Worm (Caenorhabditis elegans) whole organism, L1 larva: Measurements from ENCODE around the gene B0244.15.

Source experiments
- C04F5.9 ChIP-seq: sonication (generic microtip); optimal IDR thresholded peaks from 2 replicates; lab custom pipeline; 2016; ENCODE audit warnings: missing genetic modification characterization, missing compliant biosample characterization
- ama-1 ChIP-seq: fragments of 150-350 bp; optimal IDR thresholded peaks from 2 replicates; lab custom pipeline; 2014
- dpl-1 ChIP-seq, 3 experiments: fragments of 150-350 bp in 2 of 3; sonication (generic microtip) in 1 of 3; optimal IDR thresholded peaks; 2 replicates each; lab custom pipeline; 2014 to 2017; ENCODE audit warnings: missing biosample characterization in 3 of 3, missing genetic modification characterization in 3 of 3, missing genetic modification reagents in 3 of 3
- egl-27 ChIP-seq, 2 experiments: fragments of 150-350 bp in 1 of 2; sonication (generic microtip); optimal IDR thresholded peaks; 3 replicates each; lab custom pipeline; 2017 to 2018; ENCODE audit warnings: missing biosample characterization in 2 of 2, missing genetic modification characterization in 2 of 2, missing genetic modification reagents in 2 of 2
- elt-3 ChIP-seq, 6 experiments: fragments of 150-350 bp in 1 of 6; sonication (generic microtip); optimal IDR thresholded peaks; 2 replicates each; lab custom pipeline; 2017 to 2018; ENCODE audit warnings: missing biosample characterization in 6 of 6, missing genetic modification characterization in 6 of 6, inconsistent platforms in 1 of 6
- mdl-1 ChIP-seq, 2 experiments: fragments of 150-350 bp; optimal IDR thresholded peaks; 2 replicates each; lab custom pipeline; 2014 to 2017; ENCODE audit warnings: missing biosample characterization in 2 of 2, missing genetic modification characterization in 2 of 2, inconsistent platforms in 1 of 2
- nhr-11 ChIP-seq: fragments of 150-350 bp; optimal IDR thresholded peaks from 2 replicates; lab custom pipeline; 2014; ENCODE audit warnings: missing biosample characterization, missing genetic modification characterization
- nhr-237 ChIP-seq: fragments of 150-350 bp; optimal IDR thresholded peaks from 2 replicates; lab custom pipeline; 2014; ENCODE audit warnings: missing biosample characterization, missing genetic modification characterization
- nhr-71 ChIP-seq: sonication (generic microtip); optimal IDR thresholded peaks from 2 replicates; lab custom pipeline; 2016; ENCODE audit warnings: mild to moderate bottlenecking, missing genetic modification characterization, moderate library complexity, missing compliant biosample characterization
- pqm-1 ChIP-seq: sonication (generic microtip); optimal IDR thresholded peaks from 3 replicates; lab custom pipeline; 2017; ENCODE audit warnings: missing biosample characterization, missing genetic modification characterization
- unc-62 ChIP-seq: fragments of 150-350 bp; optimal IDR thresholded peaks from 2 replicates; lab custom pipeline; 2014; ENCODE audit warnings: missing biosample characterization, missing genetic modification reagents, missing genetic modification characterization
- ztf-11 ChIP-seq, 2 experiments: sonication (generic microtip); optimal IDR thresholded peaks; 2 replicates each; lab custom pipeline; 2016 to 2017; ENCODE audit warnings: missing genetic modification characterization in 2 of 2, missing biosample characterization in 1 of 2, missing compliant biosample characterization in 1 of 2

ce11 chrIII:5718385-5718784, 24.8 kb upstream of the B0244.15 start:
- TF ChIP-seq nhr-237 (tag; lab: Kevin White, UChicago) (no peak), pqm-1 (tag; lab: Kevin White, UChicago) (no peak), nhr-11 (tag; lab: Kevin White, UChicago) (no peak), ama-1 (lab: Kevin White, UChicago) (no peak), elt-3 (tag; optimal IDR thresholded peaks at IDR 0.05; lab: Kevin White, UChicago) (no peak), nhr-71 (tag; lab: Kevin White, UChicago) (no peak), egl-27 (tag; optimal IDR thresholded peaks at IDR 0.05; lab: Kevin White, UChicago) (no peak), dpl-1 (GFP tag; optimal IDR thresholded peaks at IDR 0.05; lab: Kevin White, UChicago) (no peak), unc-62 (GFP tag; lab: Kevin White, UChicago) (no peak), mdl-1 (tag; optimal IDR thresholded peaks at IDR 0.05; lab: Kevin White, UChicago) (no peak), C04F5.9 (tag; lab: Kevin White, UChicago) (no peak), ztf-11 (tag; optimal IDR thresholded peaks at IDR 0.05; lab: Kevin White, UChicago) (no peak)
